Fruit fly (Drosophila melanogaster) whole organism, embryonic: ENCODE measurements around the gene CG15186.

Experiments used
- CG10321 ChIP-seq: fragments of 200-800 bp; sonication (Bioruptor generic); IDR thresholded peaks from 2 replicates; pipeline ENCODE4 v1.3.6; 2022; ENCODE audit warnings: missing biosample characterization, missing genetic modification characterization
- CG11504 ChIP-seq: fragments of 200-800 bp; sonication (Bioruptor generic); optimal IDR thresholded peaks from 3 replicates; lab custom pipeline; 2019; ENCODE audit warnings: missing biosample characterization, mild to moderate bottlenecking, missing genetic modification characterization, moderate library complexity
- CG11695 ChIP-seq: fragments of 200-800 bp; sonication (Bioruptor generic); IDR thresholded peaks from 3 replicates; pipeline ENCODE4 v1.3.6; 2022; ENCODE audit warnings: missing biosample characterization, missing genetic modification characterization
- CG12659 ChIP-seq: fragments of 200-800 bp; sonication (Bioruptor generic); optimal IDR thresholded peaks from 3 replicates; lab custom pipeline; 2017; ENCODE audit warnings: mild to moderate bottlenecking, missing biosample characterization, missing genetic modification reagents, missing genetic modification characterization
- CG13624 ChIP-seq: fragments of 200-800 bp; sonication (Bioruptor generic); optimal IDR thresholded peaks from 2 replicates; lab custom pipeline; 2016; ENCODE audit warnings: missing biosample characterization, missing genetic modification characterization
- CG14860 ChIP-seq: fragments of 200-800 bp; sonication (Bioruptor generic); IDR thresholded peaks from 3 replicates; pipeline ENCODE4 v1.3.6; 2022; ENCODE audit warnings: missing biosample characterization, missing genetic modification characterization; ENCODE audit not compliant: partially characterized antibody
- CG1647 ChIP-seq: fragments of 200-800 bp; sonication (Bioruptor generic); optimal IDR thresholded peaks from 3 replicates; lab custom pipeline; 2016; ENCODE audit warnings: missing biosample characterization, missing genetic modification characterization
- CG17361 ChIP-seq: fragments of 200-800 bp; sonication (Bioruptor generic); IDR thresholded peaks from 3 replicates; pipeline ENCODE4 v1.3.6; 2022; ENCODE audit warnings: missing biosample characterization, missing genetic modification characterization
- CG17912 ChIP-seq: fragments of 200-800 bp; sonication (Bioruptor generic); optimal IDR thresholded peaks from 2 replicates; lab custom pipeline; 2018; ENCODE audit warnings: missing biosample characterization, mild to moderate bottlenecking, missing genetic modification characterization
- CG18262 ChIP-seq: fragments of 200-800 bp; optimal IDR thresholded peaks from 3 replicates; lab custom pipeline; 2019; ENCODE audit warnings: missing biosample characterization, mild to moderate bottlenecking, missing genetic modification characterization, moderate library complexity
- CG2129 ChIP-seq: fragments of 200-800 bp; sonication (Bioruptor generic); IDR thresholded peaks from 2 replicates; pipeline ENCODE4 v1.3.6; 2022; ENCODE audit warnings: missing biosample characterization, missing genetic modification characterization; ENCODE audit not compliant: partially characterized antibody
- CG2678 ChIP-seq: fragments of 200-800 bp; sonication (Bioruptor generic); optimal IDR thresholded peaks from 3 replicates; lab custom pipeline; 2019; ENCODE audit warnings: missing biosample characterization, mild to moderate bottlenecking, missing genetic modification characterization, moderate library complexity
- CG2712 ChIP-seq: fragments of 200-800 bp; optimal IDR thresholded peaks from 3 replicates; lab custom pipeline; 2019; ENCODE audit warnings: missing biosample characterization, mild to moderate bottlenecking, missing genetic modification characterization, moderate library complexity
- CG30403 ChIP-seq: fragments of 200-800 bp; sonication (Bioruptor generic); optimal IDR thresholded peaks from 3 replicates; lab custom pipeline; 2016; ENCODE audit warnings: missing biosample characterization, missing genetic modification characterization
- CG31441 ChIP-seq: fragments of 200-800 bp; sonication (Bioruptor generic); IDR thresholded peaks from 2 replicates; pipeline ENCODE4 v1.3.6; 2022; ENCODE audit warnings: missing biosample characterization, missing genetic modification characterization
- CG4617 ChIP-seq: fragments of 200-800 bp; sonication (Bioruptor generic); optimal IDR thresholded peaks from 3 replicates; lab custom pipeline; 2016; ENCODE audit warnings: missing biosample characterization, missing genetic modification characterization, borderline replicate concordance
- CG6854 ChIP-seq: fragments of 200-800 bp; sonication (Bioruptor generic); optimal IDR thresholded peaks from 3 replicates; lab custom pipeline; 2017; ENCODE audit warnings: missing biosample characterization, mild to moderate bottlenecking, missing genetic modification characterization
- CG8359 ChIP-seq: fragments of 200-800 bp; sonication (Bioruptor generic); optimal IDR thresholded peaks from 2 replicates; lab custom pipeline; 2017; ENCODE audit warnings: missing biosample characterization, mild to moderate bottlenecking, missing genetic modification characterization, borderline replicate concordance
- CG8388 ChIP-seq: fragments of 200-800 bp; sonication (Bioruptor generic); optimal IDR thresholded peaks from 2 replicates; lab custom pipeline; 2019; ENCODE audit warnings: missing biosample characterization, mild to moderate bottlenecking, missing genetic modification characterization, moderate library complexity
- CG9437 ChIP-seq: fragments of 200-800 bp; sonication (Bioruptor generic); optimal IDR thresholded peaks from 2 replicates; lab custom pipeline; 2018; ENCODE audit warnings: missing biosample characterization, mild to moderate bottlenecking, missing genetic modification characterization
- Chrac-16 ChIP-seq: fragments of 200-800 bp; sonication (Bioruptor generic); optimal IDR thresholded peaks from 3 replicates; lab custom pipeline; 2016; ENCODE audit warnings: missing biosample characterization, missing genetic modification characterization
- CoRest ChIP-seq: fragments of 200-800 bp; sonication (Bioruptor generic); optimal IDR thresholded peaks from 3 replicates; lab custom pipeline; 2018; ENCODE audit warnings: missing biosample characterization, mild to moderate bottlenecking, missing genetic modification characterization, moderate library complexity
- D ChIP-seq, 2 experiments: fragments of 200-800 bp in 1 of 2; fragments of >200 bp in 1 of 2; sonication (Bioruptor generic) in 1 of 2; optimal IDR thresholded peaks; 2 replicates in 1 of 2; 3 replicates in 1 of 2; lab custom pipeline; 2017; ENCODE audit warnings: mild to moderate bottlenecking in 1 of 2, missing biosample characterization in 1 of 2, missing genetic modification characterization in 1 of 2, missing genetic modification reagents in 1 of 2
- Doc2 ChIP-seq: fragments of 200-800 bp; sonication (Bioruptor generic); IDR thresholded peaks from 2 replicates; pipeline ENCODE4 v1.3.6; 2022; ENCODE audit warnings: missing biosample characterization, missing genetic modification characterization
- Drgx ChIP-seq: fragments of 200-800 bp; sonication (Bioruptor generic); IDR thresholded peaks from 2 replicates; pipeline ENCODE4 v1.3.6; 2022; ENCODE audit warnings: missing biosample characterization, missing genetic modification characterization
- Fer1 ChIP-seq: fragments of 200-800 bp; sonication (Bioruptor generic); optimal IDR thresholded peaks from 2 replicates; lab custom pipeline; 2017; ENCODE audit warnings: missing biosample characterization, mild to moderate bottlenecking, missing genetic modification characterization
- Oli ChIP-seq: fragments of 200-800 bp; sonication (Bioruptor generic); optimal IDR thresholded peaks from 2 replicates; lab custom pipeline; 2018; ENCODE audit warnings: missing biosample characterization, mild to moderate bottlenecking, missing genetic modification characterization, moderate library complexity
- Ravus ChIP-seq: fragments of 200-800 bp; sonication (Bioruptor generic); IDR thresholded peaks from 2 replicates; pipeline ENCODE4 v1.3.6; 2022; ENCODE audit warnings: missing biosample characterization, missing genetic modification characterization
- Scr ChIP-seq: fragments of 200-800 bp; sonication (Bioruptor generic); IDR thresholded peaks from 2 replicates; pipeline ENCODE4 v1.3.6; 2022; ENCODE audit warnings: missing biosample characterization, missing genetic modification characterization; ENCODE audit not compliant: partially characterized antibody
- Sin3A ChIP-seq: fragments of >200 bp; optimal IDR thresholded peaks from 2 replicates; lab custom pipeline; 2018
- Sox100B ChIP-seq: fragments of 200-800 bp; sonication (Bioruptor generic); optimal IDR thresholded peaks from 3 replicates; lab custom pipeline; 2018; ENCODE audit warnings: missing biosample characterization, mild to moderate bottlenecking, missing genetic modification characterization
- Sox102F ChIP-seq: fragments of 200-800 bp; sonication (Bioruptor generic); optimal IDR thresholded peaks from 2 replicates; lab custom pipeline; 2018; ENCODE audit warnings: missing biosample characterization, mild to moderate bottlenecking, missing genetic modification characterization, moderate library complexity
- Tbp ChIP-seq: fragments of >200 bp; optimal IDR thresholded peaks from 2 replicates; lab custom pipeline; 2018; ENCODE audit warnings: missing biosample characterization, missing genetic modification characterization
- ci ChIP-seq: fragments of 200-800 bp; sonication (Bioruptor generic); IDR thresholded peaks from 3 replicates; pipeline ENCODE4 v1.3.6; 2022; ENCODE audit warnings: missing biosample characterization, missing genetic modification characterization
- danr ChIP-seq: fragments of 200-800 bp; sonication (Bioruptor generic); IDR thresholded peaks from 2 replicates; pipeline ENCODE4 v1.3.6; 2022; ENCODE audit warnings: missing biosample characterization, missing genetic modification characterization
- dmrt99B ChIP-seq: fragments of 200-800 bp; sonication (Bioruptor generic); optimal IDR thresholded peaks from 2 replicates; lab custom pipeline; 2018; ENCODE audit warnings: missing biosample characterization, mild to moderate bottlenecking, missing genetic modification characterization, moderate library complexity
- emc ChIP-seq: fragments of 200-800 bp; sonication (Bioruptor generic); optimal IDR thresholded peaks from 2 replicates; lab custom pipeline; 2016; ENCODE audit warnings: missing biosample characterization, missing genetic modification characterization
- gem ChIP-seq: fragments of 200-800 bp; sonication (Bioruptor generic); optimal IDR thresholded peaks from 2 replicates; lab custom pipeline; 2019; ENCODE audit warnings: missing biosample characterization, mild to moderate bottlenecking, missing genetic modification characterization, moderate library complexity
- grau ChIP-seq: fragments of 200-800 bp; optimal IDR thresholded peaks from 3 replicates; lab custom pipeline; 2019; ENCODE audit warnings: missing biosample characterization, mild to moderate bottlenecking, missing genetic modification characterization, moderate library complexity
- gt ChIP-seq: fragments of 200-800 bp; sonication (Bioruptor generic); IDR thresholded peaks from 2 replicates; pipeline ENCODE4 v1.3.6; 2022; ENCODE audit warnings: missing biosample characterization, missing genetic modification characterization
- jigr1 ChIP-seq: fragments of 200-800 bp; sonication (Bioruptor generic); IDR thresholded peaks from 3 replicates; pipeline ENCODE4 v1.3.6; 2022; ENCODE audit warnings: missing biosample characterization, missing genetic modification characterization
- maf-S ChIP-seq: fragments of 200-800 bp; sonication (Bioruptor generic); optimal IDR thresholded peaks from 2 replicates; lab custom pipeline; 2016; ENCODE audit warnings: missing biosample characterization, missing genetic modification characterization
- nmo ChIP-seq: fragments of 200-800 bp; sonication (Bioruptor generic); optimal IDR thresholded peaks from 2 replicates; lab custom pipeline; 2018; ENCODE audit warnings: missing biosample characterization, mild to moderate bottlenecking, missing genetic modification characterization, moderate library complexity
- phol ChIP-seq: fragments of 200-800 bp; sonication (Bioruptor generic); optimal IDR thresholded peaks from 3 replicates; lab custom pipeline; 2018; ENCODE audit warnings: missing biosample characterization, mild to moderate bottlenecking, missing genetic modification characterization, moderate library complexity
- pros ChIP-seq: fragments of 200-800 bp; sonication (Bioruptor generic); optimal IDR thresholded peaks from 3 replicates; lab custom pipeline; 2019; ENCODE audit warnings: missing biosample characterization, mild to moderate bottlenecking, missing genetic modification characterization, moderate library complexity
- row ChIP-seq: fragments of 200-800 bp; sonication (Bioruptor generic); IDR thresholded peaks from 3 replicates; pipeline ENCODE4 v1.3.6; 2022; ENCODE audit warnings: missing biosample characterization, missing genetic modification characterization
- sens ChIP-seq: fragments of 200-800 bp; sonication (Bioruptor generic); peaks from one replicate; lab custom pipeline; 2016; ENCODE audit warnings: missing biosample characterization, missing genetic modification characterization
- tio ChIP-seq: fragments of 200-800 bp; sonication (Bioruptor generic); optimal IDR thresholded peaks from 2 replicates; lab custom pipeline; 2017; ENCODE audit warnings: missing biosample characterization, missing genetic modification characterization, inconsistent platforms
- tna ChIP-seq: fragments of 200-800 bp; sonication (Bioruptor generic); IDR thresholded peaks from 2 replicates; pipeline ENCODE4 v1.3.6; 2022; ENCODE audit warnings: missing biosample characterization, missing genetic modification characterization; ENCODE audit not compliant: partially characterized antibody

CG15186 gene

DNA sequence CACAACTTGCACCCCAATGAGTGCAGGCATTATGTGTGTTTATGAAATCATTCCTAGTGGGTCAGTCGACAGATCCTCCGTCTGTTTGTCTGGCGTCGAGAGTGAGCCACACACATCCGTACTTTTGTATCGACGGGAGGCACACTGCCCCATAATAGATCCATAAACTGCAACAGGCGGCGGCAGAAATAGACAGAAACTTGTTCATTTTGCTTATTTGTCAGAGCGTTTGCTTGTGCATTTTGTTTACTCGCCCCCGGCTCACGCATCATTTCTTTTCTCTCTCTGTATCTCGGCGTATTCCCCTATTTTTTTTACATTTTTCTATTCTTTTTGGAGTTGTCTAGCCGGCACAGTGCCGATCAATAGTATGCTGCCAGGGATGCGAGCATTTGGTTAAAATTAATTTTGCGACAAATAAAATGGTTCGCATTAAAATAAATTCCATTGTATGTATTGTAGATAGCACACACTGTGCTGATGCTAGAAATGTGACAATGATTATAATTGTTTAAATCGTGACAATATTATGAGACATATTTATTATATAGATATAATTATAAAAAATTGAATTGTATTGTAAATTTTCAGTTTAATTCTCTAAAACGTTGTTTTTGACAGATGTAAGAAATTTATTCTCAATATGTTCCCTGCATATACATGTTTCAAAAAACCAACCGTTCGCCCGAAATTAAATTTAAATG, 3.8 kb downstream of the CG15186 start:
- no peak for TF ChIP-seq pros (GFP tag; lab: Kevin White, UChicago)
- no peak for TF ChIP-seq CG17912 (GFP tag; lab: Kevin White, UChicago)
- TF ChIP-seq CG10321 (GFP tag; lab: Robert Waterston, UW), result no peak
- no peak for TF ChIP-seq CG14860
- TF ChIP-seq CG8359 (GFP tag; lab: Kevin White, UChicago), result no peak
- peak; percentile 61 for TF ChIP-seq sens (GFP tag; lab: Kevin White, UChicago)
- TF ChIP-seq nmo (GFP tag; lab: Kevin White, UChicago), result peak; percentile 18
- TF ChIP-seq tio (GFP tag; lab: Kevin White, UChicago), result peak; percentile 13
- peak; percentile 5 for TF ChIP-seq CG12659 (GFP tag; lab: Kevin White, UChicago)
- no peak for TF ChIP-seq gt (GFP tag; lab: Robert Waterston, UW)
- peak; percentile 7 for TF ChIP-seq CG30403
- TF ChIP-seq Sox102F (GFP tag; lab: Kevin White, UChicago), result peak; percentile 2
- peak; percentile 19 for TF ChIP-seq Oli (tag; lab: Kevin White, UChicago)
- TF ChIP-seq CG11695, result no peak
- TF ChIP-seq gem (tag; lab: Kevin White, UChicago), result peak; percentile 31
- no peak for TF ChIP-seq Scr
- peak; percentile 19 for TF ChIP-seq CG2712
- no peak for TF ChIP-seq danr
- TF ChIP-seq CG13624 (GFP tag; lab: Kevin White, UChicago), result no peak
- TF ChIP-seq CG17361 (GFP tag; lab: Robert Waterston, UW), result peak; percentile 59; the same call in 2 of the 3 replicates
- no peak for TF ChIP-seq CG4617 (GFP tag; lab: Kevin White, UChicago)
- no peak for TF ChIP-seq Doc2 (GFP tag; lab: Robert Waterston, UW)
- peak; percentile 38 for TF ChIP-seq CG2678 (tag; lab: Kevin White, UChicago)
- no peak for TF ChIP-seq Tbp (GFP tag; lab: Kevin White, UChicago)
- no peak for TF ChIP-seq D (optimal IDR thresholded peaks at IDR 0.05; lab: Kevin White, UChicago)
- TF ChIP-seq D (GFP tag; optimal IDR thresholded peaks at IDR 0.05; lab: Kevin White, UChicago), result no peak
- TF ChIP-seq phol (tag; lab: Kevin White, UChicago), result peak; percentile 10
- no peak for TF ChIP-seq tna (GFP tag; lab: Robert Waterston, UW)
- TF ChIP-seq Sin3A, result no peak
- 0 out of 3 replicates have a peak, but pooled peaks have one; percentile 45 for TF ChIP-seq ci (GFP tag; lab: Robert Waterston, UW)
- TF ChIP-seq emc (GFP tag; lab: Kevin White, UChicago), result no peak
- TF ChIP-seq CG9437 (GFP tag; lab: Kevin White, UChicago), result peak; percentile 29
- peak; percentile 51 for TF ChIP-seq CG18262 (tag; lab: Kevin White, UChicago)
- TF ChIP-seq grau (tag; lab: Kevin White, UChicago), result peak; percentile 8
- TF ChIP-seq CoRest (tag; lab: Kevin White, UChicago), result peak; percentile 27
- TF ChIP-seq jigr1 (GFP tag; lab: Robert Waterston, UW), result no peak
- TF ChIP-seq maf-S (GFP tag; lab: Kevin White, UChicago), result no peak
- peak; percentile 33; the same call in 1 of the 3 replicates for TF ChIP-seq row (GFP tag; lab: Robert Waterston, UW)
- 0 out of 2 replicates have a peak, but pooled peaks have one; percentile 32 for TF ChIP-seq Drgx
- TF ChIP-seq Chrac-16, result no peak
- TF ChIP-seq CG8388, result peak; percentile 86
- peak; percentile 25 for TF ChIP-seq dmrt99B (tag; lab: Kevin White, UChicago)
- no peak for TF ChIP-seq CG2129 (GFP tag; lab: Robert Waterston, UW)
- peak; percentile 47 for TF ChIP-seq Sox100B
- peak; percentile 38 for TF ChIP-seq CG11504 (tag; lab: Kevin White, UChicago)
- no peak for TF ChIP-seq Ravus (GFP tag; lab: Robert Waterston, UW)
- no peak for TF ChIP-seq Fer1 (GFP tag; lab: Kevin White, UChicago)
- no peak for TF ChIP-seq CG6854 (GFP tag; lab: Kevin White, UChicago)
- TF ChIP-seq CG31441, result peak; percentile 32; the same call in 1 of the 2 replicates
- no peak for TF ChIP-seq CG1647 (GFP tag; lab: Kevin White, UChicago)
